Fruit fly (Drosophila melanogaster): Measurements from ENCODE around the gene hoe2.

dm6 chr2L:4968767-4969166 is 32.5 kb upstream of the hoe2 start, which contains the start of the genes Scox and Polr1C:
- no peak for TF ChIP-seq h (GFP tag; optimal IDR thresholded peaks at IDR 0.05)
- no peak for TF ChIP-seq psq (GFP tag; optimal IDR thresholded peaks at IDR 0.05)
